Worm (Caenorhabditis elegans) whole organism, late embryonic: ENCODE data around the gene dao-2.
A peak's percentile ranks its signal among the peaks of the same experiment; 100 is the strongest.

Experiments
- C08G9.2 ChIP-seq: sonication (generic microtip); optimal IDR thresholded peaks from 2 replicates; lab custom pipeline; 2016; ENCODE audit warnings: mild to moderate bottlenecking, missing genetic modification characterization, moderate library complexity, missing compliant biosample characterization
- F13H6.1 ChIP-seq: sonication (generic microtip); optimal IDR thresholded peaks from 2 replicates; lab custom pipeline; 2016; ENCODE audit warnings: missing genetic modification characterization, missing compliant biosample characterization
- Y22D7AL.16 ChIP-seq: sonication (generic microtip); optimal IDR thresholded peaks from 2 replicates; lab custom pipeline; 2016; ENCODE audit warnings: missing genetic modification characterization, missing compliant biosample characterization
- ceh-18 ChIP-seq: sonication (generic microtip); optimal IDR thresholded peaks from 2 replicates; lab custom pipeline; 2016; ENCODE audit warnings: missing genetic modification characterization, missing compliant biosample characterization
- ceh-2 ChIP-seq: sonication (generic microtip); optimal IDR thresholded peaks from 2 replicates; lab custom pipeline; 2016; ENCODE audit warnings: missing genotype, missing genetic modification characterization, missing compliant biosample characterization
- ceh-30 ChIP-seq: fragments of 150-350 bp; optimal IDR thresholded peaks from 2 replicates; lab custom pipeline; 2014; ENCODE audit warnings: missing biosample characterization, missing genetic modification characterization
- ceh-45 ChIP-seq: fragments of 200-800 bp; sonication (Bioruptor generic); IDR thresholded peaks from 2 replicates; pipeline ENCODE4 v1.3.6; 2022; ENCODE audit warnings: missing genetic modification reagents, missing genetic modification characterization, missing compliant biosample characterization
- elt-2 ChIP-seq: sonication (generic microtip); optimal IDR thresholded peaks from 2 replicates; lab custom pipeline; 2016; ENCODE audit warnings: missing genetic modification reagents, missing genetic modification characterization, missing compliant biosample characterization
- fax-1 ChIP-seq: sonication (generic microtip); optimal IDR thresholded peaks from 2 replicates; lab custom pipeline; 2016; ENCODE audit warnings: missing genotype, missing genetic modification characterization, missing compliant biosample characterization
- fkh-10 ChIP-seq: fragments of 150-350 bp; optimal IDR thresholded peaks from 2 replicates; lab custom pipeline; 2014; ENCODE audit warnings: missing biosample characterization, missing genetic modification reagents, missing genetic modification characterization
- pat-9 ChIP-seq: fragments of 200-800 bp; sonication (Bioruptor generic); optimal IDR thresholded peaks from 2 replicates; lab custom pipeline; 2018; ENCODE audit warnings: mild to moderate bottlenecking, missing genetic modification characterization, moderate library complexity, missing compliant biosample characterization
- pha-2 ChIP-seq: sonication (generic microtip); optimal IDR thresholded peaks from 2 replicates; lab custom pipeline; 2017; ENCODE audit warnings: mild to moderate bottlenecking, missing genetic modification characterization, missing compliant biosample characterization
- sox-4 ChIP-seq: sonication (generic microtip); optimal IDR thresholded peaks from 2 replicates; lab custom pipeline; 2017; ENCODE audit warnings: mild to moderate bottlenecking, missing genetic modification characterization, inconsistent platforms, missing compliant biosample characterization
- ttx-3 ChIP-seq: sonication (generic microtip); optimal IDR thresholded peaks from 2 replicates; lab custom pipeline; 2016; ENCODE audit warnings: missing genetic modification reagents, missing genetic modification characterization, missing compliant biosample characterization
- unc-42 ChIP-seq: sonication (generic microtip); optimal IDR thresholded peaks from 2 replicates; lab custom pipeline; 2016; ENCODE audit warnings: missing genotype, missing genetic modification characterization, missing compliant biosample characterization

dao-2 gene

DNA sequence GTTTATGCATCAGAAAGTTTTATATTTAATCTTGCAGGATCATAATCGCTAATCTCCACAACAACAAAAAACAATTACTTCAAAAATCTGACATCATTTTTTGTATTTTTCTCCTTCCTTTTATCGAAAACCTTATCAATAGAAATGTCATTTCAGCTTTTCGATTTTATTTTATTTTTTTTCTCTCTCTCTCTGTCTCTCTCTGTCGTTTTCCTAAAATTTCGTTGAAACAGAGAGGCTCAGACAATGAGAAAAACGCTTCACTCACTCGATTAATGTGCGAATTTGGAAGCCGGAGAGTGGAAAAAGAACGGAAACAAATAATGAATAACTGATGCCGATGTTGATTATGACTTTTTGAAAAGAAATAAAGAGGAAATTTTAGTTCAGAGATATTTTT is 41.4 kb downstream of the dao-2 start:
- TF ChIP-seq ceh-30 (no peak), elt-2 (tag; lab: Kevin White, UChicago) (peak; percentile 6)

DNA sequence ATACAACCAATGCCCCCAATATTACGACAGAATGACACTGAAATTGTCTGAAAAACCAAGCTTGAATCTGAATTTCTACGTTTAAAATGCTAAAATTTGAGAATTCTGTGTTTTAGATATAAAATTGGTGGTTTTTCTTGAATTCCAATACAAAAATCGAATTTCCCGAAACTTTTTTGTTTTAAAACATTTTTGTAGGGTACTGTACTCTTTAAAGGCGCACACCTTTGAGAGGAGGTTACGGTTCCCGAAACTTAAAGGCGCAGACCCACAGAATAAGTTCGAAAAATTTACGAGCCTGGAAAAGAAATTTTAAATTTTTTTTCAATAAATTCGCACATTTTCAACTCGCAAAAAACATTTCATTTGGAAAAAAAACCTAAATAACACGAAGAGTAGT is 41.9 kb downstream of the dao-2 start:
- TF ChIP-seq pat-9 (tag; lab: Kevin White, UChicago) (no peak), fkh-10 (GFP tag; lab: Kevin White, UChicago) (no peak), sox-4 (tag; lab: Kevin White, UChicago) (no peak)

DNA sequence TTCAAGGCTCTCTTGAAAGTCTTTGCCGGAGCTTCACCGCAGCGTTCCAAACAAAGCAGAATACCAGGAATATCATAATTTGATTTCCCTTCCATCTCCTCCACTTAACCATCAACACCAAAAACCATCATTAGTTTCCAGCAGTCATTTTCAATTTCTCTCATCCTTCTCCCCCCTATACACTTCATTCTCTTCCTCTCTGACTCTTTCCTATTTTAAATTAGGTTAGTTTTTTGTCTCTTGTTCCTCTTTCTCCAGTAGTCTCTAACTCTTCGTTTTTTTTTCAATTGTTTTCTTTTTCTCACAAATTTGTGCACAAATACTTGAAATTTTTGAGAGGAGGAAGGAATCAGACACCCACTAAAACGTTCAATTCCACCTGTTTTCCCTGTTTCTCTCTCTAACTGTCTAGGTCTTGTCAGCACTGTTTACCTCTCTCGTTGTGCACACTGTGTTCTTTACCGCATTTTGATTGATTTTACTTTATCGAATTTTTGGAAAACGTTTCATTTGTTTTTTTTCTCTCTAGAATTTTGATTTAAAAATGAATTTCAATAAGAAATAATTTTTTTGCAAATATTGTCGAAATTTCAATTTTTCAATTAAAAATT is 44.0 kb downstream of the dao-2 start:
- peak; percentile 69 for TF ChIP-seq unc-42 (tag; lab: Kevin White, UChicago)
- no peak for TF ChIP-seq fax-1 (tag; lab: Kevin White, UChicago)

DNA sequence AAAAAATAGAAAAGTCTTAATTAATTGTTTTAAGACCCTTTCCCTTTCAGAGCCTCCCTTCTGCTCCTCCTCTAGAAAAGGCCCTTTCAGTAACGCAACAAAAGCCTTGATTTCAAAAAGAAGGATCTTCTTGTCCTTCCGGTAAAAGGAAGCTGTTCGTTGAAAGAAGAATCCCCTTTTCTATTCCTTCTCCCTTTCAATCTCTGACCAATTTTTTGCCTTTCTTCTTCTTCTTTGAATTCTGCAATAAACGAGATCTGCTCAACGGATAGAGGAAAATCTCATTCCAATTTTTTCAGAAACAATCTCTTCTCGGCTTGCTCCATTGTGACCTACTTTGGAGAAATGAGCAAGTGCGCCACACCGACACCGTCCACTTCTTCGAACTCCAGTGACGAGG is 45.3 kb downstream of the dao-2 start, which contains the start of gene F35D11.3:
Gene F35D11.3, plus strand, starts transcription at position 300 of the 400 bp plus-strand sequence.
- no peak for TF ChIP-seq ceh-45 (GFP tag; lab: Robert Waterston, UW)
- TF ChIP-seq, all 69 proteins: peak for 0

DNA sequence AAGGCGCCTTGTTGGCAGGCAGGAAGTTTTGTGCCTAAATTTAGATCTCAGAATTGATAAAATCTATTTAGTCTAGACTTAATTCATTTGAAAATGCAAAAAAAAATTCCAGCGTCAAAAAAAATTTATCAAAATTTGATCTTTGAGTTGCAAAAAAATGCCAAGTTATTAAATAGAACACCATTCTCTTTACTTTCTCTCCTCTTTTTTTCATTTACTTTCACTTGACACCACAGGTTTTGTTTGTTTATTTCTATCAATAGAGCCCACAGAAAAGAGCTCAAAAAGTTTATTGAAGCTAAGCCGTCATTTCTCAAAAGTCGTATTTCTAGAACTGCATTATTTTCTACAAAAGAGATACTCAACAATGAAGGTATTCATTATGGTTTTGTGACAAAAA is 49.9 kb downstream of the dao-2 start, which contains the start of gene pqn-35:
Gene pqn-35, plus strand, starts transcription at position 301 of the 400 bp plus-strand sequence.
- TF ChIP-seq ceh-18 (no peak), ttx-3 (no peak), C08G9.2 (no peak), pha-2 (no peak), F13H6.1 (tag; lab: Kevin White, UChicago) (no peak), Y22D7AL.16 (tag; lab: Kevin White, UChicago) (no peak), unc-42 (tag; lab: Kevin White, UChicago) (no peak), ceh-2 (tag; lab: Kevin White, UChicago) (no peak)
- TF ChIP-seq, all 69 proteins: peak for 0
